Fruit fly (Drosophila melanogaster): Measurements from ENCODE around the gene comt.

The comt gene

DNA sequence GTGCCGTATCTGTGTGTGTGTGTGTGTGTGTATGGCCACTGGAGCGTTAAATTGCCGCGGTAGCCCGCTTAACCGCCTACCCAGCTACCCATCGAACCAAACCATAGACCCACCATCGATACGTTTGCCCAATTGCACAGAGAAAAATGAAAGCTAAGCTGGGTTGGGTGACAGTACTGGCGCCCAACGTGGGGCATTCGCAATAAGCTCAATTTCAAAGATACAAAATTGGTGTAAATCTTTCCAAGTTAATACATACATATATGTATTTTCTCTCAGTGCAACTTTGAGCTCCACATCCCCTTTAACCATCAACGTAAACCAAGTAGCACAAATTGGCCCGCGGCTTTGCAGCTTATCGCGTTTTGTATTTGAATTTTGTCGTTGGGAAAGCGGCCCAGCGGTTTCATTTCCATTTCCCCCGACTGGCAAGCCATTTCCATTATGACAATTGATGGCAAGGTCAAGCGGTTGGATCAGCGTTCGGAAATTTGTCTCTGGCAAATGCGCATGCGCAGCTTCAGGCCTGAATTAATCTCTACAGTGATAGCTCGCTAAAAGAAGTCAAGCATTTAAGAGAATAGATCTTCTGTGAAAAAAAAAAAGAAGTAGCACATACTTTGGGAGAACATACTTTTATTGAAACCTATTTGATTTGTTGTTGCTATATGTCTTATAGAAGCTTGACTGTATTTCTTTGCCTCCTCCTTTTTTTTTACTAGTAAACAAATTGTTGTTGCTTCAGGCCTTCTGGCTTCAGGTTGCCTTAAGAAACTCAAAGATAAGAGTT is 26.2 kb upstream of the comt start (continued):
- peak; percentile 76 for TF ChIP-seq unpg (GFP tag; optimal IDR thresholded peaks at IDR 0.05)
- TF ChIP-seq Elba2 (GFP tag; optimal IDR thresholded peaks at IDR 0.05), result no peak
- TF ChIP-seq Hr78 (GFP tag; optimal IDR thresholded peaks at IDR 0.05), result peak in 1 of 2 experiments; percentile 54
- peak; percentile 59 for TF ChIP-seq CG11696 (GFP tag; IDR thresholded peaks at IDR 0.05)
- peak; percentile 37 for TF ChIP-seq Max (GFP tag; optimal IDR thresholded peaks at IDR 0.05)
- TF ChIP-seq CG31388 (GFP tag; optimal IDR thresholded peaks at IDR 0.05), result no peak
- TF ChIP-seq CG7786 (GFP tag; optimal IDR thresholded peaks at IDR 0.05), result peak; percentile 71
- TF ChIP-seq tx (GFP tag; optimal IDR thresholded peaks at IDR 0.05), result peak; percentile 43
- peak; percentile 26 for TF ChIP-seq Bdp1 (GFP tag; optimal IDR thresholded peaks at IDR 0.05)
- TF ChIP-seq Abd-B (GFP tag; optimal IDR thresholded peaks at IDR 0.05), result peak; percentile 64
- peak; percentile 56 for TF ChIP-seq pb (GFP tag; optimal IDR thresholded peaks at IDR 0.05)
- TF ChIP-seq Trl (optimal IDR thresholded peaks at IDR 0.05), result no peak
- peak; percentile 72 for TF ChIP-seq Trl (GFP tag; optimal IDR thresholded peaks at IDR 0.05)
- TF ChIP-seq oc (tag; optimal IDR thresholded peaks at IDR 0.05), result peak; percentile 88
- TF ChIP-seq CG6854 (GFP tag; optimal IDR thresholded peaks at IDR 0.05), result peak; percentile 19
- TF ChIP-seq CG18262 (tag; optimal IDR thresholded peaks at IDR 0.05), result peak; percentile 67
- TF ChIP-seq CG12659 (GFP tag; optimal IDR thresholded peaks at IDR 0.05), result peak; percentile 74
- TF ChIP-seq Xbp1 (GFP tag; optimal IDR thresholded peaks at IDR 0.05), result peak; percentile 74
- TF ChIP-seq Ssrp (tag; optimal IDR thresholded peaks at IDR 0.05), result peak; percentile 51
- no peak for TF ChIP-seq CG9797 (GFP tag; optimal IDR thresholded peaks at IDR 0.05)
- TF ChIP-seq seq (GFP tag; IDR thresholded peaks at IDR 0.05), result peak; percentile 68
- peak in 1 of 2 experiments; percentile 24 for TF ChIP-seq crp (GFP tag; optimal IDR thresholded peaks at IDR 0.05)
- peak; percentile 29; the same call in 1 of the 2 replicates for TF ChIP-seq al (GFP tag; IDR thresholded peaks at IDR 0.05)
- TF ChIP-seq CG3726 (GFP tag; IDR thresholded peaks at IDR 0.05), result peak; percentile 62; the same call in 1 of the 3 replicates
- TF ChIP-seq crol (GFP tag; IDR thresholded peaks at IDR 0.05), result peak; percentile 49; the same call in 1 of the 2 replicates
- no peak for TF ChIP-seq fd102C (GFP tag; optimal IDR thresholded peaks at IDR 0.05)
- no peak for TF ChIP-seq sc (optimal IDR thresholded peaks at IDR 0.05)
- peak; percentile 44 for TF ChIP-seq sc (GFP tag; optimal IDR thresholded peaks at IDR 0.05)
- TF ChIP-seq stc (GFP tag; IDR thresholded peaks at IDR 0.05), result peak; percentile 81
- TF ChIP-seq CG7372 (GFP tag; IDR thresholded peaks at IDR 0.05), result peak; percentile 74
- TF ChIP-seq jumu (GFP tag; optimal IDR thresholded peaks at IDR 0.05), result peak; percentile 71
- TF ChIP-seq trem (tag; optimal IDR thresholded peaks at IDR 0.05), result no peak
- peak; percentile 78 for TF ChIP-seq CG30403 (GFP tag; optimal IDR thresholded peaks at IDR 0.05)
- TF ChIP-seq Awh (GFP tag; IDR thresholded peaks at IDR 0.05), result peak; percentile 81
- TF ChIP-seq CG11504 (tag; optimal IDR thresholded peaks at IDR 0.05), result peak; percentile 82
- TF ChIP-seq Camta (GFP tag; optimal IDR thresholded peaks at IDR 0.05), result peak; percentile 66
- no peak for TF ChIP-seq Mad (GFP tag; optimal IDR thresholded peaks at IDR 0.05)
- TF ChIP-seq row (GFP tag; IDR thresholded peaks at IDR 0.05), result peak; percentile 76
- no peak for TF ChIP-seq psq (GFP tag; optimal IDR thresholded peaks at IDR 0.05)
- TF ChIP-seq sim (GFP tag; IDR thresholded peaks at IDR 0.05), result peak; percentile 52; the same call in 1 of the 2 replicates
- no peak for TF ChIP-seq CrebB (tag; optimal IDR thresholded peaks at IDR 0.05)
- TF ChIP-seq NK7.1 (GFP tag; optimal IDR thresholded peaks at IDR 0.05), result peak; percentile 19
- peak; percentile 24 for TF ChIP-seq Dek (tag; optimal IDR thresholded peaks at IDR 0.05)
- TF ChIP-seq Atf3 (GFP tag; optimal IDR thresholded peaks at IDR 0.05), result peak; percentile 68
- TF ChIP-seq CG43689 (GFP tag; IDR thresholded peaks at IDR 0.05), result peak; percentile 71; the same call in 1 of the 2 replicates
- no peak for TF ChIP-seq pan (optimal IDR thresholded peaks at IDR 0.05)
- TF ChIP-seq pan (GFP tag; optimal IDR thresholded peaks at IDR 0.05 in 1 of 2, IDR thresholded peaks at IDR 0.05 in 1 of 2), result peak in 1 of 2 experiments; percentile 84
- peak; percentile 18 for TF ChIP-seq cg (GFP tag; optimal IDR thresholded peaks at IDR 0.05)
- no peak for TF ChIP-seq pfk (GFP tag; optimal IDR thresholded peaks at IDR 0.05)
- peak; percentile 34 for TF ChIP-seq CG10274 (GFP tag; optimal IDR thresholded peaks at IDR 0.05)
